Worm (Caenorhabditis elegans): ENCODE data around the gene fbxb-82.
A peak's percentile ranks its signal among the peaks of the same experiment; 100 is the strongest.

fbxb-82 gene

ce11 chrIII:156645-157044 lies 13.6 kb upstream of the fbxb-82 start, which contains the start of the genes zig-13 and ver-1:
Gene zig-13, minus strand, starts transcription at chrIII:156745.
Gene ver-1, plus strand, starts transcription at chrIII:156824.
- TF ChIP-seq ztf-11 (tag; optimal IDR thresholded peaks at IDR 0.05) (no peak), unc-120 (tag; optimal IDR thresholded peaks at IDR 0.05; ENCODE audit: poor library complexity, severe bottlenecking) (no peak), ces-1 (GFP tag; optimal IDR thresholded peaks at IDR 0.05) (no peak), mep-1 (tag; optimal IDR thresholded peaks at IDR 0.05) (no peak)

- TF ChIP-seq nhr-237 (tag; optimal IDR thresholded peaks at IDR 0.05) (no peak), ceh-43 (GFP tag; optimal IDR thresholded peaks at IDR 0.05) (no peak), elt-3 (tag; optimal IDR thresholded peaks at IDR 0.05) (peak; percentile 70)
These were observed 11.1 kb upstream of the fbxb-82 start for ce11 chrIII:154168-154567.

- TF ChIP-seq cnd-1 (tag; optimal IDR thresholded peaks at IDR 0.05) = no peak
- no peak for TF ChIP-seq bed-3 (GFP tag; optimal IDR thresholded peaks at IDR 0.05)
- TF ChIP-seq sptf-1 (tag; optimal IDR thresholded peaks at IDR 0.05) = no peak
- no peak for TF ChIP-seq lin-13 (tag; optimal IDR thresholded peaks at IDR 0.05)
- TF ChIP-seq drap-1 (GFP tag; optimal IDR thresholded peaks at IDR 0.05) = no peak
- no peak for TF ChIP-seq blmp-1 (tag; optimal IDR thresholded peaks at IDR 0.05)
- TF ChIP-seq unc-120 (tag; optimal IDR thresholded peaks at IDR 0.05; ENCODE audit: poor library complexity, severe bottlenecking) = no peak
- no peak for TF ChIP-seq mls-2 (tag; optimal IDR thresholded peaks at IDR 0.05)
- TF ChIP-seq ceh-43 (GFP tag; optimal IDR thresholded peaks at IDR 0.05) = no peak
- no peak for TF ChIP-seq tbx-8 (GFP tag; optimal IDR thresholded peaks at IDR 0.05)
- TF ChIP-seq zip-8 (tag; optimal IDR thresholded peaks at IDR 0.05) = no peak
- no peak for TF ChIP-seq nhr-237 (tag; optimal IDR thresholded peaks at IDR 0.05)
- TF ChIP-seq pha-4 (tag; optimal IDR thresholded peaks at IDR 0.05) = no peak
- no peak for TF ChIP-seq snpc-4 (tag; optimal IDR thresholded peaks at IDR 0.05)
- TF ChIP-seq lin-32 (GFP tag; optimal IDR thresholded peaks at IDR 0.05) = no peak
- TF ChIP-seq nhr-28 (tag; optimal IDR thresholded peaks at IDR 0.05) = no peak
- TF ChIP-seq ces-1 (GFP tag; optimal IDR thresholded peaks at IDR 0.05) = no peak
- TF ChIP-seq hlh-1 (tag; optimal IDR thresholded peaks at IDR 0.05) = no peak
These were observed 8.1 kb upstream of the fbxb-82 start for ce11 chrIII:151084-151483.

ce11 chrIII:149132-149531 lies 6.1 kb upstream of the fbxb-82 start:
- TF ChIP-seq mab-5 (tag; optimal IDR thresholded peaks at IDR 0.05) (no peak), bed-3 (GFP tag; optimal IDR thresholded peaks at IDR 0.05) (no peak), snpc-4 (tag; optimal IDR thresholded peaks at IDR 0.05) (no peak), nhr-28 (tag; optimal IDR thresholded peaks at IDR 0.05) (no peak), mep-1 (tag; optimal IDR thresholded peaks at IDR 0.05) (no peak), zip-8 (tag; optimal IDR thresholded peaks at IDR 0.05) (no peak), nhr-12 (tag; optimal IDR thresholded peaks at IDR 0.05) (no peak), ceh-83 (GFP tag; optimal IDR thresholded peaks at IDR 0.05) (no peak), nhr-237 (tag; optimal IDR thresholded peaks at IDR 0.05) (no peak), ceh-39 (tag; optimal IDR thresholded peaks at IDR 0.05) (no peak), nhr-2 (tag; optimal IDR thresholded peaks at IDR 0.05) (no peak), drap-1 (GFP tag; optimal IDR thresholded peaks at IDR 0.05) (no peak), nhr-76 (tag; optimal IDR thresholded peaks at IDR 0.05) (no peak), elt-3 (tag; optimal IDR thresholded peaks at IDR 0.05) (no peak), cnd-1 (tag; optimal IDR thresholded peaks at IDR 0.05) (no peak), unc-120 (tag; optimal IDR thresholded peaks at IDR 0.05; ENCODE audit: poor library complexity, severe bottlenecking) (no peak), hlh-1 (tag; optimal IDR thresholded peaks at IDR 0.05) (no peak), lsy-2 (tag; optimal IDR thresholded peaks at IDR 0.05) (no peak)

- TF ChIP-seq unc-62 (GFP tag; optimal IDR thresholded peaks at IDR 0.05) (no peak), flh-1 (GFP tag; optimal IDR thresholded peaks at IDR 0.05) (no peak), mep-1 (tag; optimal IDR thresholded peaks at IDR 0.05) (no peak), ham-2 (GFP tag; optimal IDR thresholded peaks at IDR 0.05) (no peak), elt-1 (tag; optimal IDR thresholded peaks at IDR 0.05; ENCODE audit: borderline replicate concordance, insufficient read depth) (no peak), bed-3 (GFP tag; optimal IDR thresholded peaks at IDR 0.05) (no peak), nhr-76 (tag; optimal IDR thresholded peaks at IDR 0.05) (no peak), ceh-39 (tag; optimal IDR thresholded peaks at IDR 0.05) (no peak), drap-1 (GFP tag; optimal IDR thresholded peaks at IDR 0.05) (no peak)
These were observed 4.6 kb upstream of the fbxb-82 start, which contains the start of gene sqst-5 for ce11 chrIII:147570-148076. Gene sqst-5, minus strand, starts transcription at chrIII:147620.

All from whole organism, mixed stage, embryonic.